Fruit fly (Drosophila melanogaster) whole organism, pupa: ENCODE results near the gene PK1-R.
A peak's percentile ranks its signal among the peaks of the same experiment; 100 is the strongest.

Experiments
- CG10348 ChIP-seq: fragments of 200-800 bp; sonication (Bioruptor generic); IDR thresholded peaks from 2 replicates; pipeline ENCODE4 v1.3.6; 2022; ENCODE audit warnings: missing biosample characterization, missing genetic modification characterization
- CG12605 ChIP-seq: fragments of 200-800 bp; sonication (Bioruptor generic); IDR thresholded peaks from 2 replicates; pipeline ENCODE4 v1.3.6; 2022; ENCODE audit warnings: missing biosample characterization, missing genetic modification characterization
- CG13204 ChIP-seq: fragments of 200-800 bp; sonication (Bioruptor generic); optimal IDR thresholded peaks from 2 replicates; lab custom pipeline; 2018; ENCODE audit warnings: missing biosample characterization, mild to moderate bottlenecking, missing genetic modification characterization, moderate library complexity
- CG14655 ChIP-seq: fragments of 200-800 bp; sonication (Bioruptor generic); optimal IDR thresholded peaks from 3 replicates; lab custom pipeline; 2017; ENCODE audit warnings: mild to moderate bottlenecking, missing biosample characterization, missing genetic modification reagents, missing genetic modification characterization
- CG15710 ChIP-seq: fragments of 200-800 bp; sonication (Bioruptor generic); optimal IDR thresholded peaks from 2 replicates; lab custom pipeline; 2018; ENCODE audit warnings: missing biosample characterization, mild to moderate bottlenecking, missing genetic modification characterization, moderate library complexity
- CG17806 ChIP-seq: fragments of 200-800 bp; sonication (Bioruptor generic); optimal IDR thresholded peaks from 2 replicates; lab custom pipeline; 2018; ENCODE audit warnings: missing biosample characterization, mild to moderate bottlenecking, missing genetic modification characterization, moderate library complexity
- CG32121 ChIP-seq: fragments of 200-800 bp; sonication (Bioruptor generic); IDR thresholded peaks from 2 replicates; pipeline ENCODE4 v1.3.6; 2022; ENCODE audit warnings: missing biosample characterization, missing genetic modification characterization
- CG34367 ChIP-seq: fragments of 200-800 bp; sonication (Bioruptor generic); optimal IDR thresholded peaks from 2 replicates; lab custom pipeline; 2018; ENCODE audit warnings: missing biosample characterization, mild to moderate bottlenecking, missing genetic modification characterization
- CG4496 ChIP-seq: fragments of 200-800 bp; sonication (Bioruptor generic); IDR thresholded peaks from 3 replicates; pipeline ENCODE4 v1.3.6; 2022; ENCODE audit warnings: missing biosample characterization, missing genetic modification characterization
- CG8159 ChIP-seq: fragments of 200-800 bp; sonication (Bioruptor generic); optimal IDR thresholded peaks from 3 replicates; lab custom pipeline; 2018; ENCODE audit warnings: missing biosample characterization, mild to moderate bottlenecking, missing genetic modification characterization, moderate library complexity
- CG8301 ChIP-seq: fragments of 200-800 bp; sonication (Bioruptor generic); optimal IDR thresholded peaks from 2 replicates; lab custom pipeline; 2018; ENCODE audit warnings: missing biosample characterization, mild to moderate bottlenecking, missing genetic modification characterization
- CG9948 ChIP-seq: fragments of 200-800 bp; sonication (Bioruptor generic); optimal IDR thresholded peaks from 2 replicates; lab custom pipeline; 2018; ENCODE audit warnings: missing biosample characterization, mild to moderate bottlenecking, missing genetic modification characterization, moderate library complexity
- D1 ChIP-seq: fragments of 200-800 bp; sonication (Bioruptor generic); optimal IDR thresholded peaks from 2 replicates; lab custom pipeline; 2018; ENCODE audit warnings: missing biosample characterization, mild to moderate bottlenecking, missing genetic modification characterization, moderate library complexity
- EcR ChIP-seq: fragments of 200-800 bp; sonication (Bioruptor generic); optimal IDR thresholded peaks from 3 replicates; lab custom pipeline; 2019; ENCODE audit warnings: missing biosample characterization, missing genetic modification characterization, mild to moderate bottlenecking, moderate library complexity, missing genetic modification reagents
- Ets98B ChIP-seq: fragments of 200-800 bp; sonication (Bioruptor generic); IDR thresholded peaks from 2 replicates; pipeline ENCODE4 v1.3.6; 2022; ENCODE audit warnings: missing biosample characterization, missing genetic modification characterization
- Pif1A ChIP-seq: fragments of 200-800 bp; sonication (Bioruptor generic); optimal IDR thresholded peaks from 3 replicates; lab custom pipeline; 2016; ENCODE audit warnings: missing biosample characterization, missing genetic modification characterization
- Pif1B ChIP-seq: fragments of 200-800 bp; sonication (Bioruptor generic); optimal IDR thresholded peaks from 3 replicates; lab custom pipeline; 2016; ENCODE audit warnings: missing biosample characterization, missing genetic modification characterization
- Snoo ChIP-seq: fragments of 200-800 bp; sonication (Bioruptor generic); optimal IDR thresholded peaks from 3 replicates; lab custom pipeline; 2017; ENCODE audit warnings: missing biosample characterization, mild to moderate bottlenecking, missing genetic modification characterization, inconsistent platforms
- fd96Ca ChIP-seq: fragments of 200-800 bp; sonication (Bioruptor generic); IDR thresholded peaks from 3 replicates; pipeline ENCODE4 v1.3.6; 2022; ENCODE audit warnings: missing biosample characterization, missing genetic modification characterization
- gl ChIP-seq: fragments of 200-800 bp; sonication (Bioruptor generic); optimal IDR thresholded peaks from 2 replicates; lab custom pipeline; 2018; ENCODE audit warnings: missing biosample characterization, mild to moderate bottlenecking, missing genetic modification characterization
- rn ChIP-seq: fragments of 200-800 bp; sonication (Bioruptor generic); IDR thresholded peaks from 2 replicates; pipeline ENCODE4 v1.3.6; 2022; ENCODE audit warnings: missing biosample characterization, missing genetic modification characterization

Gene PK1-R

dm6 chr3R:14053037-14053808 lies 49.7 kb downstream of the PK1-R start:
- TF ChIP-seq CG9948 (tag; lab: Kevin White, UChicago) (peak; percentile 93), CG17806 (tag; lab: Kevin White, UChicago) (peak; percentile 93), CG12605 (GFP tag; lab: Robert Waterston, UW) (peak; percentile 94), D1 (tag; lab: Kevin White, UChicago) (peak; percentile 76), gl (peak; percentile 77), CG13204 (GFP tag; lab: Kevin White, UChicago) (peak; percentile 91), Pif1B (GFP tag; lab: Kevin White, UChicago) (peak; percentile 89), rn (GFP tag; lab: Robert Waterston, UW) (peak; percentile 94), CG34367 (tag; lab: Kevin White, UChicago) (peak; percentile 89), CG8301 (tag; lab: Kevin White, UChicago) (peak; percentile 94), Ets98B (GFP tag; lab: Robert Waterston, UW) (peak; percentile 97), CG32121 (GFP tag; lab: Robert Waterston, UW) (peak; percentile 98), CG10348 (GFP tag; lab: Robert Waterston, UW) (peak; percentile 83), CG14655 (GFP tag; lab: Kevin White, UChicago) (peak; percentile 94), CG8159 (tag; lab: Kevin White, UChicago) (peak; percentile 94), EcR (GFP tag; lab: Kevin White, UChicago) (peak; percentile 63), Snoo (tag; lab: Kevin White, UChicago) (peak; percentile 92), Pif1A (GFP tag; lab: Kevin White, UChicago) (peak; percentile 86), CG15710 (tag; lab: Kevin White, UChicago) (peak; percentile 96), fd96Ca (GFP tag; lab: Robert Waterston, UW) (peak; percentile 98), CG4496 (GFP tag; lab: Robert Waterston, UW) (peak; percentile 98)

dm6 chr3R:14052182-14053036 lies 50.5 kb downstream of the PK1-R start:
- TF ChIP-seq CG10348 (GFP tag; lab: Robert Waterston, UW) (peak; percentile 69), Pif1A (GFP tag; lab: Kevin White, UChicago) (peak; percentile 84), CG14655 (GFP tag; lab: Kevin White, UChicago) (peak; percentile 98), CG4496 (GFP tag; lab: Robert Waterston, UW) (peak; percentile 94), CG9948 (tag; lab: Kevin White, UChicago) (peak; percentile 84), gl (no peak), fd96Ca (GFP tag; lab: Robert Waterston, UW) (peak; percentile 84), Pif1B (GFP tag; lab: Kevin White, UChicago) (peak; percentile 76), CG13204 (GFP tag; lab: Kevin White, UChicago) (no peak), Snoo (tag; lab: Kevin White, UChicago) (no peak), Ets98B (GFP tag; lab: Robert Waterston, UW) (peak; percentile 88), EcR (GFP tag; lab: Kevin White, UChicago) (no peak), CG15710 (tag; lab: Kevin White, UChicago) (peak; percentile 21), CG34367 (tag; lab: Kevin White, UChicago) (peak; percentile 39), CG32121 (GFP tag; lab: Robert Waterston, UW) (peak; percentile 93), CG12605 (GFP tag; lab: Robert Waterston, UW) (peak; percentile 82; the same call in 1 of the 2 replicates), CG8301 (tag; lab: Kevin White, UChicago) (peak; percentile 97), CG17806 (tag; lab: Kevin White, UChicago) (peak; percentile 57), CG8159 (tag; lab: Kevin White, UChicago) (peak; percentile 45), rn (GFP tag; lab: Robert Waterston, UW) (peak; percentile 56; the same call in 1 of the 2 replicates), D1 (tag; lab: Kevin White, UChicago) (peak; percentile 9)

dm6 chr3R:14051391-14051852 lies 51.5 kb downstream of the PK1-R start:
- TF ChIP-seq CG13204 (GFP tag; lab: Kevin White, UChicago) = peak; percentile 18
- no peak for TF ChIP-seq fd96Ca (GFP tag; lab: Robert Waterston, UW)
- peak; percentile 56; the same call in 1 of the 3 replicates for TF ChIP-seq CG4496 (GFP tag; lab: Robert Waterston, UW)
- 0 out of 2 replicates have a peak, but pooled peaks have one; percentile 22 for TF ChIP-seq CG32121 (GFP tag; lab: Robert Waterston, UW)
- TF ChIP-seq, all 21 proteins: peak for 3

dm6 chr3R:14050556-14051170 lies 52.3 kb downstream of the PK1-R start:
- TF ChIP-seq CG8301 (tag; lab: Kevin White, UChicago) (no peak), CG4496 (GFP tag; lab: Robert Waterston, UW) (peak; percentile 32; the same call in 1 of the 3 replicates), CG12605 (GFP tag; lab: Robert Waterston, UW) (peak; percentile 75)
